Fruit fly (Drosophila melanogaster) whole organism, embryonic: Measurements from ENCODE around the gene CG7728.
A peak's percentile ranks its signal among the peaks of the same experiment; 100 is the strongest.

ENCODE experiments used
- Awh ChIP-seq: fragments of 200-800 bp; sonication (Bioruptor generic); IDR thresholded peaks from 2 replicates; pipeline ENCODE4, ENCODE4 v1.3.6; 2022; ENCODE audit warnings: missing biosample characterization, missing genetic modification characterization
- Bgb ChIP-seq: fragments of 200-800 bp; sonication (Bioruptor generic); IDR thresholded peaks from 2 replicates; pipeline ENCODE4 v1.3.6; 2022; ENCODE audit warnings: missing biosample characterization, missing genetic modification characterization; ENCODE audit not compliant: partially characterized antibody
- CG10274 ChIP-seq: fragments of 200-800 bp; sonication (Bioruptor generic); optimal IDR thresholded peaks from 3 replicates; lab custom pipeline; 2017; ENCODE audit warnings: missing biosample characterization, mild to moderate bottlenecking, missing genetic modification characterization
- CG13287 ChIP-seq: fragments of 200-800 bp; sonication (Bioruptor generic); IDR thresholded peaks from 2 replicates; pipeline ENCODE4 v1.3.6; 2022; ENCODE audit warnings: missing biosample characterization, missing genetic modification characterization; ENCODE audit not compliant: partially characterized antibody
- CG13296 ChIP-seq: fragments of 200-800 bp; sonication (Bioruptor generic); optimal IDR thresholded peaks from 3 replicates; lab custom pipeline; 2018; ENCODE audit warnings: missing biosample characterization, mild to moderate bottlenecking, missing genetic modification characterization
- CG14014 ChIP-seq: fragments of 200-800 bp; sonication (Bioruptor generic); IDR thresholded peaks from 2 replicates; pipeline ENCODE4 v1.3.6; 2022; ENCODE audit warnings: missing biosample characterization, missing genetic modification characterization
- CG31224 ChIP-seq: fragments of 200-800 bp; sonication (Bioruptor generic); IDR thresholded peaks from 2 replicates; pipeline ENCODE4 v1.3.6; 2022; ENCODE audit warnings: missing biosample characterization, missing genetic modification characterization
- CG34224 ChIP-seq: fragments of 200-800 bp; sonication (Bioruptor generic); IDR thresholded peaks from 3 replicates; pipeline ENCODE4 v1.3.6; 2022; ENCODE audit warnings: missing biosample characterization, missing genetic modification characterization; ENCODE audit not compliant: partially characterized antibody
- CG34376 ChIP-seq: fragments of 200-800 bp; sonication (Bioruptor generic); optimal IDR thresholded peaks from 2 replicates; lab custom pipeline; 2018; ENCODE audit warnings: missing biosample characterization, mild to moderate bottlenecking, missing genetic modification characterization
- CG3847 ChIP-seq: fragments of 200-800 bp; sonication (Bioruptor generic); IDR thresholded peaks from 2 replicates; pipeline ENCODE4 v1.3.6; 2022; ENCODE audit warnings: missing biosample characterization, missing genetic modification characterization
- CG3995 ChIP-seq: fragments of 200-800 bp; sonication (Bioruptor generic); optimal IDR thresholded peaks from 3 replicates; lab custom pipeline; 2016; ENCODE audit warnings: missing biosample characterization, missing genetic modification characterization
- CG4854 ChIP-seq: fragments of 200-800 bp; sonication (Bioruptor generic); optimal IDR thresholded peaks from 2 replicates; lab custom pipeline; 2016; ENCODE audit warnings: missing biosample characterization, missing genetic modification characterization, inconsistent platforms
- CG6175 ChIP-seq: fragments of 200-800 bp; sonication (Bioruptor generic); IDR thresholded peaks from 3 replicates; pipeline ENCODE4 v1.3.6; 2022; ENCODE audit warnings: missing biosample characterization, missing genetic modification characterization
- CG6765 ChIP-seq: fragments of 200-800 bp; sonication (Bioruptor generic); optimal IDR thresholded peaks from 3 replicates; lab custom pipeline; 2017; ENCODE audit warnings: missing biosample characterization, mild to moderate bottlenecking, missing genetic modification characterization
- CG7786 ChIP-seq: fragments of 200-800 bp; sonication (Bioruptor generic); optimal IDR thresholded peaks from 2 replicates; lab custom pipeline; 2016; ENCODE audit warnings: missing biosample characterization, missing genetic modification characterization
- CG7928 ChIP-seq: fragments of 200-800 bp; sonication (Bioruptor generic); optimal IDR thresholded peaks from 2 replicates; lab custom pipeline; 2017; ENCODE audit warnings: missing biosample characterization, mild to moderate bottlenecking, missing genetic modification characterization
- CG7987 ChIP-seq: fragments of 200-800 bp; sonication (Bioruptor generic); optimal IDR thresholded peaks from 2 replicates; lab custom pipeline; 2018; ENCODE audit warnings: missing biosample characterization, mild to moderate bottlenecking, missing genetic modification characterization, moderate library complexity
- CG8388 ChIP-seq: fragments of 200-800 bp; sonication (Bioruptor generic); optimal IDR thresholded peaks from 2 replicates; lab custom pipeline; 2019; ENCODE audit warnings: missing biosample characterization, mild to moderate bottlenecking, missing genetic modification characterization, moderate library complexity
- CG9797 ChIP-seq: fragments of 200-800 bp; sonication (Bioruptor generic); optimal IDR thresholded peaks from 3 replicates; lab custom pipeline; 2018; ENCODE audit warnings: missing biosample characterization, mild to moderate bottlenecking, missing genetic modification characterization
- CrebB ChIP-seq: fragments of 200-800 bp; sonication (Bioruptor generic); optimal IDR thresholded peaks from 3 replicates; lab custom pipeline; 2018; ENCODE audit warnings: missing biosample characterization, mild to moderate bottlenecking, missing genetic modification characterization
- Dad ChIP-seq: fragments of 200-800 bp; sonication (Bioruptor generic); optimal IDR thresholded peaks from 3 replicates; lab custom pipeline; 2016; ENCODE audit warnings: missing biosample characterization, missing genetic modification characterization
- Deaf1 ChIP-seq: fragments of 200-800 bp; optimal IDR thresholded peaks from 3 replicates; lab custom pipeline; 2019; ENCODE audit warnings: missing biosample characterization, mild to moderate bottlenecking, missing genetic modification characterization, moderate library complexity
- Dip3 ChIP-seq: fragments of 200-800 bp; sonication (Bioruptor generic); optimal IDR thresholded peaks from 3 replicates; lab custom pipeline; 2016; ENCODE audit warnings: missing biosample characterization, missing genetic modification characterization
- Dll ChIP-seq: fragments of 200-800 bp; sonication (Bioruptor generic); IDR thresholded peaks from 4 replicates; pipeline ENCODE4 v1.3.6; 2022; ENCODE audit warnings: missing biosample characterization, missing genetic modification characterization; ENCODE audit not compliant: partially characterized antibody
- Fer1 ChIP-seq: fragments of 200-800 bp; sonication (Bioruptor generic); optimal IDR thresholded peaks from 2 replicates; lab custom pipeline; 2017; ENCODE audit warnings: missing biosample characterization, mild to moderate bottlenecking, missing genetic modification characterization
- GATAe ChIP-seq: fragments of 200-800 bp; sonication (Bioruptor generic); conservative IDR thresholded peaks from 2 replicates; pipeline ENCODE4 v1.3.6; 2022; ENCODE audit warnings: missing biosample characterization, missing genetic modification characterization
- H2.0 ChIP-seq: fragments of 200-800 bp; sonication (Bioruptor generic); IDR thresholded peaks from 2 replicates; pipeline ENCODE4 v1.3.6; 2022; ENCODE audit warnings: missing biosample characterization, missing genetic modification characterization
- HmgZ ChIP-seq: fragments of 200-800 bp; sonication (Bioruptor generic); optimal IDR thresholded peaks from 2 replicates; lab custom pipeline; 2018; ENCODE audit warnings: missing biosample characterization, mild to moderate bottlenecking, missing genetic modification characterization
- NK7.1 ChIP-seq: fragments of 200-800 bp; sonication (Bioruptor generic); optimal IDR thresholded peaks from 3 replicates; lab custom pipeline; 2016; ENCODE audit warnings: missing biosample characterization, missing genetic modification characterization
- Neu2 ChIP-seq: fragments of 200-800 bp; sonication (Bioruptor generic); optimal IDR thresholded peaks from 3 replicates; lab custom pipeline; 2016; ENCODE audit warnings: missing biosample characterization, missing genetic modification characterization, borderline replicate concordance
- Ravus ChIP-seq: fragments of 200-800 bp; sonication (Bioruptor generic); IDR thresholded peaks from 2 replicates; pipeline ENCODE4 v1.3.6; 2022; ENCODE audit warnings: missing biosample characterization, missing genetic modification characterization
- Rfx ChIP-seq: fragments of 200-800 bp; sonication (Bioruptor generic); IDR thresholded peaks from 2 replicates; pipeline ENCODE4 v1.3.6; 2022; ENCODE audit warnings: missing biosample characterization, missing genetic modification characterization
- Tbp ChIP-seq: fragments of >200 bp; optimal IDR thresholded peaks from 2 replicates; lab custom pipeline; 2018; ENCODE audit warnings: missing biosample characterization, missing genetic modification characterization
- Trl ChIP-seq, 3 experiments: fragments of >200 bp in 2 of 3; fragments of 200-800 bp in 1 of 3; sonication (Bioruptor generic) in 1 of 3; optimal IDR thresholded peaks; 2 replicates in 1 of 3; 3 replicates in 2 of 3; lab custom pipeline; 2016 to 2017; ENCODE audit warnings: missing biosample characterization in 1 of 3, missing genetic modification characterization in 1 of 3
- bbx ChIP-seq: fragments of 200-800 bp; sonication (Bioruptor generic); IDR thresholded peaks from 2 replicates; pipeline ENCODE4 v1.3.6; 2022; ENCODE audit warnings: missing biosample characterization, missing genetic modification characterization; ENCODE audit not compliant: partially characterized antibody
- chinmo ChIP-seq: fragments of 200-800 bp; sonication (Bioruptor generic); IDR thresholded peaks from 4 replicates; pipeline ENCODE4 v1.3.6; 2022; ENCODE audit warnings: missing biosample characterization, missing genetic modification characterization; ENCODE audit not compliant: partially characterized antibody
- ci ChIP-seq: fragments of 200-800 bp; sonication (Bioruptor generic); IDR thresholded peaks from 3 replicates; pipeline ENCODE4 v1.3.6; 2022; ENCODE audit warnings: missing biosample characterization, missing genetic modification characterization
- gcm2 ChIP-seq: fragments of 200-800 bp; sonication (Bioruptor generic); optimal IDR thresholded peaks from 2 replicates; lab custom pipeline; 2016; ENCODE audit warnings: missing biosample characterization, missing genetic modification characterization
- gsb ChIP-seq: fragments of 200-800 bp; sonication (Bioruptor generic); IDR thresholded peaks from 2 replicates; pipeline ENCODE4 v1.3.6; 2022; ENCODE audit warnings: missing biosample characterization, missing genetic modification characterization
- her ChIP-seq: fragments of 200-800 bp; sonication (Bioruptor generic); optimal IDR thresholded peaks from 2 replicates; lab custom pipeline; 2016; ENCODE audit warnings: missing biosample characterization, missing genetic modification characterization
- jumu ChIP-seq: fragments of 200-800 bp; sonication (Bioruptor generic); optimal IDR thresholded peaks from 3 replicates; lab custom pipeline; 2016; ENCODE audit warnings: missing biosample characterization, missing genetic modification characterization
- kay ChIP-seq: fragments of 200-800 bp; sonication (Bioruptor generic); optimal IDR thresholded peaks from 2 replicates; lab custom pipeline; 2016; ENCODE audit warnings: missing biosample characterization, missing genetic modification characterization
- lbe ChIP-seq: fragments of 200-800 bp; sonication (Bioruptor generic); optimal IDR thresholded peaks from 2 replicates; lab custom pipeline; 2016; ENCODE audit warnings: missing biosample characterization, mild to moderate bottlenecking, missing genetic modification characterization
- onecut ChIP-seq: fragments of 200-800 bp; sonication (Bioruptor generic); IDR thresholded peaks from 2 replicates; pipeline ENCODE4 v1.3.6; 2022; ENCODE audit warnings: missing biosample characterization, missing genetic modification characterization
- pan ChIP-seq, 4 experiments: fragments of >200 bp in 3 of 4; fragments of 200-800 bp in 1 of 4; sonication (Bioruptor generic) in 1 of 4; optimal IDR thresholded peaks in 3 of 4; IDR thresholded peaks in 1 of 4; 2 replicates each; pipeline versions ENCODE4 v1.3.6 to Lab custom; 2017 to 2022; ENCODE audit warnings: missing biosample characterization in 2 of 4, missing genetic modification characterization in 2 of 4, mixed read lengths in 1 of 4
- pnt ChIP-seq: fragments of 200-800 bp; sonication (Bioruptor generic); optimal IDR thresholded peaks from 3 replicates; lab custom pipeline; 2016; ENCODE audit warnings: missing biosample characterization, missing genetic modification characterization
- tap ChIP-seq: fragments of 200-800 bp; optimal IDR thresholded peaks from 3 replicates; lab custom pipeline; 2019; ENCODE audit warnings: missing biosample characterization, mild to moderate bottlenecking, missing genetic modification characterization, moderate library complexity
- vvl ChIP-seq: fragments of 200-800 bp; sonication (Bioruptor generic); IDR thresholded peaks from 2 replicates; pipeline ENCODE4 v1.3.6; 2022; ENCODE audit warnings: missing biosample characterization, missing genetic modification characterization
- zfh1 ChIP-seq: fragments of 200-800 bp; sonication (Bioruptor generic); IDR thresholded peaks from 3 replicates; pipeline ENCODE4 v1.3.6; 2022; ENCODE audit warnings: missing biosample characterization, missing genetic modification characterization

Gene CG7728

dm6 chr3L:16969652-16970109 lies 46.7 kb upstream of the CG7728 start, which contains the start of gene Exn (continued):
- TF ChIP-seq CG6765 (GFP tag; lab: Kevin White, UChicago) (peak; percentile 43), CG13287 (GFP tag; lab: Robert Waterston, UW) (peak; percentile 54; the same call in 1 of the 2 replicates), Rfx (GFP tag; lab: Robert Waterston, UW) (peak; percentile 59), Tbp (GFP tag; lab: Kevin White, UChicago) (no peak), Dad (GFP tag; lab: Kevin White, UChicago) (peak; percentile 21), CG10274 (GFP tag; lab: Kevin White, UChicago) (no peak), kay (no peak), H2.0 (GFP tag; lab: Robert Waterston, UW) (0 out of 2 replicates have a peak, but pooled peaks have one; percentile 3), CG14014 (peak; percentile 43; the same call in 1 of the 2 replicates), Ravus (GFP tag; lab: Robert Waterston, UW) (no peak), tap (tag; lab: Kevin White, UChicago) (peak; percentile 23), CG7928 (GFP tag; lab: Kevin White, UChicago) (no peak), onecut (GFP tag; lab: Robert Waterston, UW) (peak; percentile 16; the same call in 1 of the 2 replicates), CG34224 (peak; percentile 56; the same call in 2 of the 3 replicates), HmgZ (tag; lab: Kevin White, UChicago) (peak; percentile 69), CG3847 (GFP tag; lab: Robert Waterston, UW) (peak; percentile 49; the same call in 1 of the 2 replicates), pnt (no peak), Dip3 (GFP tag; lab: Kevin White, UChicago) (peak; percentile 0), Dll (GFP tag; lab: Robert Waterston, UW) (0 out of 4 replicates have a peak, but pooled peaks have one; percentile 19), pan (optimal IDR thresholded peaks at IDR 0.05; lab: Kevin White, UChicago) (no peak), pan (GFP tag; optimal IDR thresholded peaks at IDR 0.05 in 1 of 2, IDR thresholded peaks at IDR 0.05 in 1 of 2) (peak in 1 of 2 experiments; percentile 58), Awh (GFP tag; lab: Robert Waterston, UW) (peak; percentile 56; the same call in 1 of the 2 replicates), CG13296 (GFP tag; lab: Kevin White, UChicago) (peak; percentile 39), GATAe (GFP tag; lab: Robert Waterston, UW) (peak; percentile 59), CG34376 (GFP tag; lab: Kevin White, UChicago) (peak; percentile 87), gcm2 (GFP tag; lab: Kevin White, UChicago) (no peak), CG6175 (0 out of 3 replicates have a peak, but pooled peaks have one; percentile 31), Deaf1 (tag; lab: Kevin White, UChicago) (peak; percentile 99), her (GFP tag; lab: Kevin White, UChicago) (peak; percentile 43), Bgb (GFP tag; lab: Robert Waterston, UW) (peak; percentile 35; the same call in 1 of the 2 replicates), CG7786 (GFP tag; lab: Kevin White, UChicago) (no peak), ci (GFP tag; lab: Robert Waterston, UW) (peak; percentile 80), NK7.1 (GFP tag; lab: Kevin White, UChicago) (no peak), CG3995 (no peak), lbe (no peak), Fer1 (GFP tag; lab: Kevin White, UChicago) (peak; percentile 76), chinmo (GFP tag; lab: Robert Waterston, UW) (peak; percentile 74; the same call in 1 of the 4 replicates), bbx (peak; percentile 48; the same call in 1 of the 2 replicates), CG9797 (no peak), CG7987 (GFP tag; lab: Kevin White, UChicago) (peak; percentile 47), gsb (GFP tag; lab: Robert Waterston, UW) (no peak), CG8388 (no peak), jumu (GFP tag; lab: Kevin White, UChicago) (peak; percentile 12), CG31224 (GFP tag; lab: Robert Waterston, UW) (no peak), CG4854 (GFP tag; lab: Kevin White, UChicago) (no peak), CrebB (tag; lab: Kevin White, UChicago) (peak; percentile 45), vvl (GFP tag; lab: Robert Waterston, UW) (peak; percentile 71), Trl (optimal IDR thresholded peaks at IDR 0.05; lab: Kevin White, UChicago) (peak; percentile 55 to 74), Trl (GFP tag; optimal IDR thresholded peaks at IDR 0.05; lab: Kevin White, UChicago) (peak; percentile 4), zfh1 (GFP tag; lab: Robert Waterston, UW) (peak; percentile 37; the same call in 1 of the 3 replicates), Neu2 (no peak)
